Fruit fly (Drosophila melanogaster) whole organism, embryonic: ENCODE results near the gene Kua.

Source experiments
- CG11456 ChIP-seq: fragments of 200-800 bp; sonication (Bioruptor generic); IDR thresholded peaks from 3 replicates; pipeline ENCODE4 v1.3.6; 2022; ENCODE audit warnings: missing biosample characterization, missing genetic modification characterization
- CG11696 ChIP-seq: fragments of 200-800 bp; sonication (Bioruptor generic); IDR thresholded peaks from 2 replicates; pipeline ENCODE4 v1.3.6; 2022; ENCODE audit warnings: missing biosample characterization, missing genetic modification characterization
- CG15514 ChIP-seq: fragments of 200-800 bp; sonication (Bioruptor generic); optimal IDR thresholded peaks from 3 replicates; lab custom pipeline; 2017; ENCODE audit warnings: missing biosample characterization, missing genetic modification characterization, mild to moderate bottlenecking, moderate library complexity, missing genetic modification reagents
- CG1602 ChIP-seq: fragments of 200-800 bp; sonication (Bioruptor generic); optimal IDR thresholded peaks from 3 replicates; lab custom pipeline; 2016; ENCODE audit warnings: missing biosample characterization, missing genetic modification characterization
- CG17186 ChIP-seq: fragments of 200-800 bp; sonication (Bioruptor generic); optimal IDR thresholded peaks from 3 replicates; lab custom pipeline; 2017; ENCODE audit warnings: missing biosample characterization, missing genetic modification reagents, missing genetic modification characterization
- CG4282 ChIP-seq: fragments of 200-800 bp; sonication (Bioruptor generic); optimal IDR thresholded peaks from 2 replicates; lab custom pipeline; 2016; ENCODE audit warnings: missing biosample characterization, missing genetic modification characterization
- CG4404 ChIP-seq: fragments of 200-800 bp; sonication (Bioruptor generic); IDR thresholded peaks from 2 replicates; pipeline ENCODE4 v1.3.6; 2022; ENCODE audit warnings: missing biosample characterization, missing genetic modification characterization
- CG6175 ChIP-seq: fragments of 200-800 bp; sonication (Bioruptor generic); IDR thresholded peaks from 3 replicates; pipeline ENCODE4 v1.3.6; 2022; ENCODE audit warnings: missing biosample characterization, missing genetic modification characterization
- CG6689 ChIP-seq: fragments of 200-800 bp; sonication (Bioruptor generic); IDR thresholded peaks from 2 replicates; pipeline ENCODE4 v1.3.6; 2022; ENCODE audit warnings: missing biosample characterization, missing genetic modification characterization
- CG9437 ChIP-seq: fragments of 200-800 bp; sonication (Bioruptor generic); optimal IDR thresholded peaks from 2 replicates; lab custom pipeline; 2018; ENCODE audit warnings: missing biosample characterization, mild to moderate bottlenecking, missing genetic modification characterization
- Dbx ChIP-seq: fragments of 200-800 bp; sonication (Bioruptor generic); IDR thresholded peaks from 3 replicates; pipeline ENCODE4 v1.3.6; 2022; ENCODE audit warnings: missing biosample characterization, missing genetic modification characterization
- Deaf1 ChIP-seq: fragments of 200-800 bp; optimal IDR thresholded peaks from 3 replicates; lab custom pipeline; 2019; ENCODE audit warnings: missing biosample characterization, mild to moderate bottlenecking, missing genetic modification characterization, moderate library complexity
- Doc2 ChIP-seq: fragments of 200-800 bp; sonication (Bioruptor generic); IDR thresholded peaks from 2 replicates; pipeline ENCODE4 v1.3.6; 2022; ENCODE audit warnings: missing biosample characterization, missing genetic modification characterization
- Dref ChIP-seq: fragments of 200-800 bp; sonication (Bioruptor generic); IDR thresholded peaks from 2 replicates; pipeline ENCODE4 v1.3.6; 2022; ENCODE audit warnings: missing biosample characterization, missing genetic modification characterization
- Fer1 ChIP-seq: fragments of 200-800 bp; sonication (Bioruptor generic); optimal IDR thresholded peaks from 2 replicates; lab custom pipeline; 2017; ENCODE audit warnings: missing biosample characterization, mild to moderate bottlenecking, missing genetic modification characterization
- HLH3B ChIP-seq: fragments of 200-800 bp; sonication (Bioruptor generic); IDR thresholded peaks from 2 replicates; pipeline ENCODE4 v1.3.6; 2022; ENCODE audit warnings: missing biosample characterization, missing genetic modification characterization
- Lhr ChIP-seq: fragments of 200-800 bp; sonication (Bioruptor generic); optimal IDR thresholded peaks from 3 replicates; lab custom pipeline; 2017; ENCODE audit warnings: mild to moderate bottlenecking, missing biosample characterization, missing genetic modification reagents, missing genetic modification characterization
- Med ChIP-seq: fragments of 200-800 bp; sonication (Bioruptor generic); peaks from one replicate; lab custom pipeline; 2016; ENCODE audit warnings: missing biosample characterization, missing genetic modification characterization, mild to moderate bottlenecking, inconsistent platforms, moderate library complexity
- Meics ChIP-seq: fragments of 200-800 bp; sonication (Bioruptor generic); optimal IDR thresholded peaks from 2 replicates; lab custom pipeline; 2017; ENCODE audit warnings: missing biosample characterization, mild to moderate bottlenecking, missing genetic modification characterization
- Myb ChIP-seq: fragments of 200-800 bp; sonication (Bioruptor generic); optimal IDR thresholded peaks from 2 replicates; lab custom pipeline; 2016; ENCODE audit warnings: missing biosample characterization, missing genetic modification characterization
- Nf-YC ChIP-seq: fragments of 200-800 bp; optimal IDR thresholded peaks from 3 replicates; lab custom pipeline; 2019; ENCODE audit warnings: missing biosample characterization, mild to moderate bottlenecking, missing genetic modification characterization, moderate library complexity
- Optix ChIP-seq: fragments of 200-800 bp; sonication (Bioruptor generic); IDR thresholded peaks from 3 replicates; pipeline ENCODE4 v1.3.6; 2022; ENCODE audit warnings: missing biosample characterization, missing genetic modification characterization
- Stat92E ChIP-seq, 3 experiments: fragments of >200 bp in 2 of 3; fragments of 200-800 bp in 1 of 3; sonication (Bioruptor generic) in 1 of 3; optimal IDR thresholded peaks; 2 replicates each; lab custom pipeline; 2017 to 2019; ENCODE audit warnings: missing biosample characterization in 3 of 3, missing genetic modification characterization in 3 of 3, mild to moderate bottlenecking in 1 of 3, moderate library complexity in 1 of 3
- TFAM ChIP-seq: fragments of 200-800 bp; sonication (Bioruptor generic); optimal IDR thresholded peaks from 2 replicates; lab custom pipeline; 2017; ENCODE audit warnings: missing biosample characterization, missing genetic modification characterization, inconsistent platforms
- Taf1 ChIP-seq: fragments of 200-800 bp; sonication (Bioruptor generic); IDR thresholded peaks from 2 replicates; pipeline ENCODE4 v1.3.6; 2022; ENCODE audit warnings: missing biosample characterization, missing genetic modification characterization
- abd-A ChIP-seq: fragments of 200-800 bp; sonication (Bioruptor generic); optimal IDR thresholded peaks from 3 replicates; lab custom pipeline; 2019; ENCODE audit warnings: missing biosample characterization, mild to moderate bottlenecking, missing genetic modification characterization, moderate library complexity
- bab2 ChIP-seq: fragments of 200-800 bp; sonication (Bioruptor generic); optimal IDR thresholded peaks from 2 replicates; lab custom pipeline; 2016; ENCODE audit warnings: missing biosample characterization, missing genetic modification characterization
- danr ChIP-seq: fragments of 200-800 bp; sonication (Bioruptor generic); IDR thresholded peaks from 2 replicates; pipeline ENCODE4 v1.3.6; 2022; ENCODE audit warnings: missing biosample characterization, missing genetic modification characterization
- dati ChIP-seq: fragments of 200-800 bp; sonication (Bioruptor generic); IDR thresholded peaks from 2 replicates; pipeline ENCODE4 v1.3.6; 2022; ENCODE audit warnings: missing biosample characterization, missing genetic modification characterization
- dm ChIP-seq: fragments of 200-800 bp; sonication (Bioruptor generic); optimal IDR thresholded peaks from 3 replicates; lab custom pipeline; 2016; ENCODE audit warnings: missing biosample characterization, missing genetic modification characterization
- fu2 ChIP-seq: fragments of 200-800 bp; sonication (Bioruptor generic); optimal IDR thresholded peaks from 2 replicates; lab custom pipeline; 2016; ENCODE audit warnings: missing biosample characterization, missing genetic modification characterization
- gsb ChIP-seq: fragments of 200-800 bp; sonication (Bioruptor generic); IDR thresholded peaks from 2 replicates; pipeline ENCODE4 v1.3.6; 2022; ENCODE audit warnings: missing biosample characterization, missing genetic modification characterization
- jing ChIP-seq: fragments of 200-800 bp; sonication (Bioruptor generic); optimal IDR thresholded peaks from 2 replicates; lab custom pipeline; 2018; ENCODE audit warnings: missing biosample characterization, mild to moderate bottlenecking, missing genetic modification characterization
- lab ChIP-seq: fragments of 200-800 bp; sonication (Bioruptor generic); optimal IDR thresholded peaks from 3 replicates; lab custom pipeline; 2017; ENCODE audit warnings: missing biosample characterization, missing genetic modification characterization, mild to moderate bottlenecking, moderate library complexity, missing genetic modification reagents
- luna ChIP-seq: fragments of 200-800 bp; sonication (Bioruptor generic); optimal IDR thresholded peaks from 2 replicates; lab custom pipeline; 2016; ENCODE audit warnings: missing biosample characterization, missing genetic modification characterization
- mld ChIP-seq: fragments of 200-800 bp; sonication (Bioruptor generic); IDR thresholded peaks from 3 replicates; pipeline ENCODE4 v1.3.6; 2022; ENCODE audit warnings: missing biosample characterization, missing genetic modification characterization; ENCODE audit not compliant: partially characterized antibody
- nerfin-2 ChIP-seq: fragments of 200-800 bp; sonication (Bioruptor generic); IDR thresholded peaks from 2 replicates; pipeline ENCODE4 v1.3.6; 2022; ENCODE audit warnings: missing biosample characterization, missing genetic modification characterization; ENCODE audit not compliant: partially characterized antibody
- org-1 ChIP-seq: fragments of 200-800 bp; sonication (Bioruptor generic); optimal IDR thresholded peaks from 2 replicates; lab custom pipeline; 2017; ENCODE audit warnings: missing biosample characterization, missing genetic modification characterization
- p53 ChIP-seq: fragments of 200-800 bp; sonication (Bioruptor generic); optimal IDR thresholded peaks from 2 replicates; lab custom pipeline; 2016; ENCODE audit warnings: missing biosample characterization, missing genetic modification characterization
- pfk ChIP-seq: fragments of 200-800 bp; sonication (Bioruptor generic); optimal IDR thresholded peaks from 2 replicates; lab custom pipeline; 2018; ENCODE audit warnings: missing biosample characterization, mild to moderate bottlenecking, missing genetic modification characterization, moderate library complexity
- phol ChIP-seq: fragments of 200-800 bp; sonication (Bioruptor generic); optimal IDR thresholded peaks from 3 replicates; lab custom pipeline; 2018; ENCODE audit warnings: missing biosample characterization, mild to moderate bottlenecking, missing genetic modification characterization, moderate library complexity
- slbo ChIP-seq: fragments of 200-800 bp; sonication (Bioruptor generic); IDR thresholded peaks from 2 replicates; pipeline ENCODE4 v1.3.6; 2022; ENCODE audit warnings: missing biosample characterization, missing genetic modification characterization
- tin ChIP-seq: fragments of 200-800 bp; sonication (Bioruptor generic); optimal IDR thresholded peaks from 3 replicates; lab custom pipeline; 2016; ENCODE audit warnings: missing biosample characterization, missing genetic modification characterization
- tio ChIP-seq: fragments of 200-800 bp; sonication (Bioruptor generic); optimal IDR thresholded peaks from 2 replicates; lab custom pipeline; 2017; ENCODE audit warnings: missing biosample characterization, missing genetic modification characterization, inconsistent platforms
- tll ChIP-seq, 2 experiments: fragments of 200-800 bp in 1 of 2; fragments of >200 bp in 1 of 2; sonication (Bioruptor generic) in 1 of 2; optimal IDR thresholded peaks; 2 replicates each; lab custom pipeline; 2017 to 2019; ENCODE audit warnings: missing biosample characterization in 2 of 2, missing genetic modification characterization in 2 of 2, mild to moderate bottlenecking in 1 of 2, moderate library complexity in 1 of 2
- trem ChIP-seq: fragments of 200-800 bp; optimal IDR thresholded peaks from 3 replicates; lab custom pipeline; 2019; ENCODE audit warnings: missing biosample characterization, mild to moderate bottlenecking, missing genetic modification characterization, moderate library complexity
- ttk ChIP-seq: fragments of 200-800 bp; sonication (Bioruptor generic); IDR thresholded peaks from 2 replicates; pipeline ENCODE4 v2.1.2; 2022; ENCODE audit warnings: missing biosample characterization, missing genetic modification characterization
- twi ChIP-seq: fragments of 200-800 bp; optimal IDR thresholded peaks from 2 replicates; lab custom pipeline; 2019; ENCODE audit warnings: missing biosample characterization, mild to moderate bottlenecking, missing genetic modification characterization, moderate library complexity
- unpg ChIP-seq: fragments of 200-800 bp; sonication (Bioruptor generic); optimal IDR thresholded peaks from 3 replicates; lab custom pipeline; 2018; ENCODE audit warnings: missing biosample characterization, mild to moderate bottlenecking, missing genetic modification characterization, moderate library complexity

Kua gene

DNA sequence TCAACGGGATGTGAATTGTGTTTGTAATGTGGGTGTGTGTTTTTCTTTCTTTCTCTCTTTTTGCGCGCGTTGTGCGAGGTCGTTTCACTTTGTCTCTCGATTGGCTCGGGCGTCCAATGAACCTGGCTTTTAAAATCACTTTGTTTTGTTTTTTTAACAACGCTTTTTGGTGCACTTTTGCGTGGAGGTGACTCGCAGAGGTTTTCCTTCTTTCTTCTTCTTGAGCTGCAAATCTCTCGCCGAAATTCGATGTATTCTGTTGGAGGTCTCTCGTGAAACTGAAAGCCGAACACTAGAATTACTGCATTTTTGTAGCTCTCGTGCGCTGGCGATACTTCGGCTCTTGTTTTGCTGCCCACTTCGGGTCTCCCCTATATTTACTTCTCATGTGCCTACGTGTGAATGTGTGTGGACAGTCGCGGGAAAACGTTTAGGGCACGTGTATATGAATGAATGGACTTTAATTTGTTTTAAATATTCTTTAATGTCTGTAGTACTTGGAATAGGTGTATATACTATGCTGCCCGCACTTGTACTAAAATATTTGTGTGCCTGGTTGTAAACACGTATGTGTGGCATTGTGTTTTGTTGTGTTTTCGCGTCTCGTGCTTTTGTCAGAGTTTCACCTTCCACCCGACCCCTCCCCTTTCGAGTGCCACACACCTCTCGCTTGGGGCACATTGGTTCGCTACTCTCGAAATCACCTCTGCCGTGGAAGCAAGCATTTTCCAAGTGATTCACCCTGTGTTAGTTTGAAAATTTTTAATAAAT is 12.4 kb upstream of the Kua start, which contains the start of gene fok (continued):
- peak; percentile 90 for TF ChIP-seq gsb (GFP tag; lab: Robert Waterston, UW)
- TF ChIP-seq TFAM (GFP tag; lab: Kevin White, UChicago) = peak; percentile 78
- TF ChIP-seq jing (GFP tag; lab: Kevin White, UChicago) = peak; percentile 84
- TF ChIP-seq CG1602 (GFP tag; lab: Kevin White, UChicago) = peak; percentile 91
- peak; percentile 99 for TF ChIP-seq Fer1
- peak; percentile 92 for TF ChIP-seq fu2 (GFP tag; lab: Kevin White, UChicago)
- TF ChIP-seq Doc2 (GFP tag; lab: Robert Waterston, UW) = peak; percentile 52
- TF ChIP-seq Stat92E (GFP tag; optimal IDR thresholded peaks at IDR 0.05; lab: Kevin White, UChicago) = peak in 1 of 3 experiments; percentile 95
- peak; percentile 99 for TF ChIP-seq CG11456 (GFP tag; lab: Robert Waterston, UW)
- TF ChIP-seq Dref = 0 out of 2 replicates have a peak, but pooled peaks have one; percentile 33
- peak; percentile 89 for TF ChIP-seq danr (GFP tag; lab: Robert Waterston, UW)
- TF ChIP-seq abd-A = peak; percentile 97
- peak; percentile 66 for TF ChIP-seq CG17186
- peak; percentile 88 for TF ChIP-seq dm (GFP tag; lab: Kevin White, UChicago)
- peak; percentile 100 for TF ChIP-seq Deaf1
- TF ChIP-seq lab = peak; percentile 99
- peak in 1 of 2 experiments; percentile 23 for TF ChIP-seq tll (GFP tag; optimal IDR thresholded peaks at IDR 0.05; lab: Kevin White, UChicago)
- peak; percentile 88 for TF ChIP-seq Optix (GFP tag; lab: Robert Waterston, UW)
- peak; percentile 92 for TF ChIP-seq CG15514
- TF ChIP-seq trem (tag; lab: Kevin White, UChicago) = peak; percentile 93
- TF ChIP-seq CG6689 (GFP tag; lab: Robert Waterston, UW) = peak; percentile 96
- TF ChIP-seq Myb (GFP tag; lab: Kevin White, UChicago) = peak; percentile 81
- peak; percentile 96 for TF ChIP-seq tio
- TF ChIP-seq phol (tag; lab: Kevin White, UChicago) = peak; percentile 93
- peak; percentile 93 for TF ChIP-seq twi
- peak; percentile 90 for TF ChIP-seq CG4404 (GFP tag; lab: Robert Waterston, UW)
- TF ChIP-seq CG9437 (GFP tag; lab: Kevin White, UChicago) = peak; percentile 91
- TF ChIP-seq ttk (GFP tag; lab: Robert Waterston, UW) = peak; percentile 91
- TF ChIP-seq Taf1 = peak; percentile 90
- TF ChIP-seq p53 (GFP tag; lab: Kevin White, UChicago) = peak; percentile 79
- TF ChIP-seq Lhr (GFP tag; lab: Kevin White, UChicago) = peak; percentile 87
- TF ChIP-seq CG11696 (GFP tag; lab: Robert Waterston, UW) = peak; percentile 100
- TF ChIP-seq tin (GFP tag; lab: Kevin White, UChicago) = peak; percentile 93
- peak; percentile 95 for TF ChIP-seq Meics (GFP tag; lab: Kevin White, UChicago)
- peak; percentile 65 for TF ChIP-seq pfk (GFP tag; lab: Kevin White, UChicago)
- peak; percentile 94 for TF ChIP-seq slbo (GFP tag; lab: Robert Waterston, UW)
- TF ChIP-seq unpg (GFP tag; lab: Kevin White, UChicago) = peak; percentile 96
- TF ChIP-seq bab2 (GFP tag; lab: Kevin White, UChicago) = peak; percentile 94
- TF ChIP-seq Dbx = peak; percentile 96
- TF ChIP-seq CG4282 (GFP tag; lab: Kevin White, UChicago) = peak; percentile 84
- peak; percentile 53 for TF ChIP-seq luna
- no peak; the same call in 1 of the 2 replicates for TF ChIP-seq nerfin-2 (GFP tag; lab: Robert Waterston, UW)
- peak; percentile 92 for TF ChIP-seq CG6175
- TF ChIP-seq dati (GFP tag; lab: Robert Waterston, UW) = peak; percentile 45; the same call in 1 of the 2 replicates
- TF ChIP-seq HLH3B (GFP tag; lab: Robert Waterston, UW) = peak; percentile 93
- TF ChIP-seq org-1 (GFP tag; lab: Kevin White, UChicago) = peak; percentile 96
- TF ChIP-seq Nf-YC (tag; lab: Kevin White, UChicago) = peak; percentile 92
- TF ChIP-seq Med (GFP tag; lab: Kevin White, UChicago) = peak; percentile 99
- TF ChIP-seq mld (GFP tag; lab: Robert Waterston, UW) = no peak
